Worm (Caenorhabditis elegans): ENCODE data around the gene srg-66.

DNA sequence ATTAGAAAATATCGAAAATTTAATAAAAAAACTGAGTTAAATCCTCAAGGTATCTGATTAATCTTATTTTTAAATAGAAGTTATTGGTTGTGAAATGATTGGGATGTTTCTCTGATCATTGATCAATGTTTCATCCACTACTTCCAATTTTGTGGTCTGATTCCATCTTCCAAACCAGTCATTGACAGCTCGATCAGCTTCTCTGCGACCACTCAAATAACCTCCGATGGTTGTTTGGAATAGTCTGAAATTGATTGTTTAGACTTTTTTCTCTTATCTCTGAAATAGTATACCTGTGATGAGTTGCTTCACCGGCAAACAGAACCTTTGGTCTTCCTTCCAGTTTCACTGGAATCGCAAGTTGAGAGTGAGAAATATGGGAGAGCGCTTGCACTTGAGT lies 27.8 kb upstream of the srg-66 start:
- TF ChIP-seq elt-1 (tag; optimal IDR thresholded peaks at IDR 0.05) = no peak
- no peak for TF ChIP-seq lin-11 (tag; optimal IDR thresholded peaks at IDR 0.05)
- TF ChIP-seq elt-3 (tag; optimal IDR thresholded peaks at IDR 0.05) = no peak
- TF ChIP-seq ama-1 (optimal IDR thresholded peaks at IDR 0.05) = no peak
